Fruit fly (Drosophila melanogaster) whole organism, embryonic: ENCODE data around the gene Secp43.

Experiments
- CG10654 ChIP-seq: fragments of 200-800 bp; sonication (Bioruptor generic); optimal IDR thresholded peaks from 2 replicates; lab custom pipeline; 2016; ENCODE audit warnings: missing biosample characterization, missing genetic modification characterization
- CG10979 ChIP-seq: fragments of 200-800 bp; sonication (Bioruptor generic); optimal IDR thresholded peaks from 2 replicates; lab custom pipeline; 2018; ENCODE audit warnings: missing biosample characterization, mild to moderate bottlenecking, missing genetic modification characterization, moderate library complexity
- CG11085 ChIP-seq: fragments of 200-800 bp; sonication (Bioruptor generic); IDR thresholded peaks from 2 replicates; pipeline ENCODE4 v1.3.6; 2022; ENCODE audit warnings: missing biosample characterization, missing genetic modification characterization
- CG11093 ChIP-seq: fragments of 200-800 bp; sonication (Bioruptor generic); IDR thresholded peaks from 3 replicates; pipeline ENCODE4 v1.3.6; 2022; ENCODE audit warnings: missing biosample characterization, missing genetic modification characterization
- CG11398 ChIP-seq: fragments of 200-800 bp; sonication (Bioruptor generic); optimal IDR thresholded peaks from 2 replicates; lab custom pipeline; 2016; ENCODE audit warnings: missing biosample characterization, missing genetic modification characterization
- CG12155 ChIP-seq: fragments of 200-800 bp; sonication (Bioruptor generic); optimal IDR thresholded peaks from 3 replicates; lab custom pipeline; 2016; ENCODE audit warnings: missing biosample characterization, missing genetic modification characterization
- CG12769 ChIP-seq: fragments of 200-800 bp; sonication (Bioruptor generic); optimal IDR thresholded peaks from 2 replicates; lab custom pipeline; 2019; ENCODE audit warnings: missing biosample characterization, mild to moderate bottlenecking, missing genetic modification characterization, moderate library complexity
- CG13775 ChIP-seq: fragments of 200-800 bp; sonication (Bioruptor generic); optimal IDR thresholded peaks from 3 replicates; lab custom pipeline; 2017; ENCODE audit warnings: missing biosample characterization, mild to moderate bottlenecking, missing genetic modification characterization
- CG15514 ChIP-seq: fragments of 200-800 bp; sonication (Bioruptor generic); optimal IDR thresholded peaks from 3 replicates; lab custom pipeline; 2017; ENCODE audit warnings: missing biosample characterization, missing genetic modification characterization, mild to moderate bottlenecking, moderate library complexity, missing genetic modification reagents
- CG16779 ChIP-seq: fragments of 200-800 bp; sonication (Bioruptor generic); IDR thresholded peaks from 2 replicates; pipeline ENCODE4 v1.3.6; 2022; ENCODE audit warnings: missing biosample characterization, missing genetic modification characterization
- CG17359 ChIP-seq: fragments of 200-800 bp; sonication (Bioruptor generic); optimal IDR thresholded peaks from 3 replicates; lab custom pipeline; 2018; ENCODE audit warnings: missing biosample characterization, mild to moderate bottlenecking, missing genetic modification characterization, moderate library complexity
- CG17361 ChIP-seq: fragments of 200-800 bp; sonication (Bioruptor generic); IDR thresholded peaks from 3 replicates; pipeline ENCODE4 v1.3.6; 2022; ENCODE audit warnings: missing biosample characterization, missing genetic modification characterization
- CG18599 ChIP-seq: fragments of 200-800 bp; sonication (Bioruptor generic); optimal IDR thresholded peaks from 3 replicates; lab custom pipeline; 2017; ENCODE audit warnings: missing biosample characterization, missing genetic modification characterization, mild to moderate bottlenecking, moderate library complexity, missing genetic modification reagents
- CG2116 ChIP-seq: fragments of 200-800 bp; sonication (Bioruptor generic); optimal IDR thresholded peaks from 3 replicates; lab custom pipeline; 2018; ENCODE audit warnings: missing biosample characterization, mild to moderate bottlenecking, missing genetic modification characterization
- CG31388 ChIP-seq: fragments of 200-800 bp; sonication (Bioruptor generic); optimal IDR thresholded peaks from 2 replicates; lab custom pipeline; 2016; ENCODE audit warnings: missing biosample characterization, missing genetic modification characterization
- CG31441 ChIP-seq: fragments of 200-800 bp; sonication (Bioruptor generic); IDR thresholded peaks from 2 replicates; pipeline ENCODE4 v1.3.6; 2022; ENCODE audit warnings: missing biosample characterization, missing genetic modification characterization
- CG3407 ChIP-seq: fragments of 200-800 bp; sonication (Bioruptor generic); optimal IDR thresholded peaks from 2 replicates; lab custom pipeline; 2018; ENCODE audit warnings: missing biosample characterization, mild to moderate bottlenecking, missing genetic modification characterization
- CG34422 ChIP-seq: fragments of 200-800 bp; sonication (Bioruptor generic); IDR thresholded peaks from 3 replicates; pipeline ENCODE4 v1.3.6; 2022; ENCODE audit warnings: missing biosample characterization, missing genetic modification characterization
- CG6689 ChIP-seq: fragments of 200-800 bp; sonication (Bioruptor generic); IDR thresholded peaks from 2 replicates; pipeline ENCODE4 v1.3.6; 2022; ENCODE audit warnings: missing biosample characterization, missing genetic modification characterization
- CG7372 ChIP-seq: fragments of 200-800 bp; sonication (Bioruptor generic); IDR thresholded peaks from 2 replicates; pipeline ENCODE4 v1.3.6; 2022; ENCODE audit warnings: missing biosample characterization, missing genetic modification characterization
- CG7839 ChIP-seq: fragments of 200-800 bp; sonication (Bioruptor generic); optimal IDR thresholded peaks from 3 replicates; lab custom pipeline; 2018; ENCODE audit warnings: missing biosample characterization, mild to moderate bottlenecking, missing genetic modification characterization, moderate library complexity
- CG7963 ChIP-seq: fragments of 200-800 bp; sonication (Bioruptor generic); IDR thresholded peaks from 3 replicates; pipeline ENCODE4 v1.3.6; 2022; ENCODE audit warnings: missing biosample characterization, missing genetic modification characterization; ENCODE audit not compliant: partially characterized antibody
- CG8281 ChIP-seq: fragments of 200-800 bp; sonication (Bioruptor generic); optimal IDR thresholded peaks from 2 replicates; lab custom pipeline; 2018; ENCODE audit warnings: missing biosample characterization, mild to moderate bottlenecking, missing genetic modification characterization, moderate library complexity
- Dbx ChIP-seq: fragments of 200-800 bp; sonication (Bioruptor generic); IDR thresholded peaks from 3 replicates; pipeline ENCODE4 v1.3.6; 2022; ENCODE audit warnings: missing biosample characterization, missing genetic modification characterization
- Dfd ChIP-seq, 2 experiments: fragments of >200 bp; optimal IDR thresholded peaks; 2 replicates each; lab custom pipeline; 2017; ENCODE audit warnings: missing biosample characterization in 2 of 2, missing genetic modification characterization in 2 of 2
- Dip3 ChIP-seq: fragments of 200-800 bp; sonication (Bioruptor generic); optimal IDR thresholded peaks from 3 replicates; lab custom pipeline; 2016; ENCODE audit warnings: missing biosample characterization, missing genetic modification characterization
- HLH4C ChIP-seq: fragments of 200-800 bp; sonication (Bioruptor generic); IDR thresholded peaks from 3 replicates; pipeline ENCODE4 v1.3.6; 2022; ENCODE audit warnings: missing biosample characterization, missing genetic modification characterization; ENCODE audit not compliant: partially characterized antibody
- Hr3 ChIP-seq: fragments of 200-800 bp; sonication (Bioruptor generic); optimal IDR thresholded peaks from 3 replicates; lab custom pipeline; 2016; ENCODE audit warnings: missing biosample characterization, missing genetic modification characterization
- Lhr ChIP-seq: fragments of 200-800 bp; sonication (Bioruptor generic); optimal IDR thresholded peaks from 3 replicates; lab custom pipeline; 2017; ENCODE audit warnings: mild to moderate bottlenecking, missing biosample characterization, missing genetic modification reagents, missing genetic modification characterization
- Max ChIP-seq: fragments of 200-800 bp; sonication (Bioruptor generic); optimal IDR thresholded peaks from 2 replicates; lab custom pipeline; 2016; ENCODE audit warnings: missing biosample characterization, mild to moderate bottlenecking, missing genetic modification characterization
- Oaz ChIP-seq: fragments of 200-800 bp; sonication (Bioruptor generic); IDR thresholded peaks from 2 replicates; pipeline ENCODE4 v1.3.6; 2022; ENCODE audit warnings: missing biosample characterization, missing genetic modification characterization
- Six4 ChIP-seq: fragments of 200-800 bp; sonication (Bioruptor generic); optimal IDR thresholded peaks from 2 replicates; lab custom pipeline; 2016; ENCODE audit warnings: missing biosample characterization, missing genetic modification characterization
- Tbp ChIP-seq: fragments of >200 bp; optimal IDR thresholded peaks from 2 replicates; lab custom pipeline; 2018; ENCODE audit warnings: missing biosample characterization, missing genetic modification characterization
- Trl ChIP-seq, 3 experiments: fragments of >200 bp in 2 of 3; fragments of 200-800 bp in 1 of 3; sonication (Bioruptor generic) in 1 of 3; optimal IDR thresholded peaks; 2 replicates in 1 of 3; 3 replicates in 2 of 3; lab custom pipeline; 2016 to 2017; ENCODE audit warnings: missing biosample characterization in 1 of 3, missing genetic modification characterization in 1 of 3
- Vsx1 ChIP-seq: fragments of 200-800 bp; sonication (Bioruptor generic); optimal IDR thresholded peaks from 2 replicates; lab custom pipeline; 2017; ENCODE audit warnings: missing biosample characterization, mild to moderate bottlenecking, missing genetic modification characterization, missing genetic modification reagents
- Xrp1 ChIP-seq: fragments of 200-800 bp; sonication (Bioruptor generic); IDR thresholded peaks from 2 replicates; pipeline ENCODE4 v1.3.6; 2022; ENCODE audit warnings: missing biosample characterization, missing genetic modification characterization
- bigmax ChIP-seq: fragments of 200-800 bp; sonication (Bioruptor generic); optimal IDR thresholded peaks from 2 replicates; lab custom pipeline; 2018; ENCODE audit warnings: missing biosample characterization, mild to moderate bottlenecking, missing genetic modification characterization
- br ChIP-seq: fragments of >200 bp; optimal IDR thresholded peaks from 2 replicates; lab custom pipeline; 2017
- disco-r ChIP-seq: fragments of 200-800 bp; sonication (Bioruptor generic); optimal IDR thresholded peaks from 2 replicates; lab custom pipeline; 2016; ENCODE audit warnings: missing biosample characterization, missing genetic modification characterization
- dmrt99B ChIP-seq: fragments of 200-800 bp; sonication (Bioruptor generic); optimal IDR thresholded peaks from 2 replicates; lab custom pipeline; 2018; ENCODE audit warnings: missing biosample characterization, mild to moderate bottlenecking, missing genetic modification characterization, moderate library complexity
- dpn ChIP-seq, 2 experiments: fragments of 200-800 bp; sonication (Bioruptor generic); optimal IDR thresholded peaks; 3 replicates each; lab custom pipeline; 2016; ENCODE audit warnings: missing biosample characterization in 2 of 2, missing genetic modification characterization in 2 of 2
- en ChIP-seq: fragments of 200-800 bp; sonication (Bioruptor generic); optimal IDR thresholded peaks from 2 replicates; lab custom pipeline; 2016; ENCODE audit warnings: missing biosample characterization, missing genetic modification characterization
- gt ChIP-seq: fragments of 200-800 bp; sonication (Bioruptor generic); IDR thresholded peaks from 2 replicates; pipeline ENCODE4 v1.3.6; 2022; ENCODE audit warnings: missing biosample characterization, missing genetic modification characterization
- hbn ChIP-seq: fragments of 200-800 bp; sonication (Bioruptor generic); IDR thresholded peaks from 2 replicates; pipeline ENCODE4 v1.3.6; 2022; ENCODE audit warnings: missing biosample characterization, missing genetic modification characterization; ENCODE audit not compliant: partially characterized antibody
- her ChIP-seq: fragments of 200-800 bp; sonication (Bioruptor generic); optimal IDR thresholded peaks from 2 replicates; lab custom pipeline; 2016; ENCODE audit warnings: missing biosample characterization, missing genetic modification characterization
- hth ChIP-seq: fragments of >200 bp; optimal IDR thresholded peaks from 2 replicates; lab custom pipeline; 2017; ENCODE audit warnings: inconsistent platforms
- jumu ChIP-seq: fragments of 200-800 bp; sonication (Bioruptor generic); optimal IDR thresholded peaks from 3 replicates; lab custom pipeline; 2016; ENCODE audit warnings: missing biosample characterization, missing genetic modification characterization
- onecut ChIP-seq: fragments of 200-800 bp; sonication (Bioruptor generic); IDR thresholded peaks from 2 replicates; pipeline ENCODE4 v1.3.6; 2022; ENCODE audit warnings: missing biosample characterization, missing genetic modification characterization
- pb ChIP-seq: fragments of 200-800 bp; sonication (Bioruptor generic); optimal IDR thresholded peaks from 3 replicates; lab custom pipeline; 2016; ENCODE audit warnings: missing biosample characterization, missing genetic modification characterization
- peb ChIP-seq: fragments of 200-800 bp; sonication (Bioruptor generic); IDR thresholded peaks from 2 replicates; pipeline ENCODE4 v1.3.6; 2022; ENCODE audit warnings: missing biosample characterization, missing genetic modification characterization
- phol ChIP-seq: fragments of 200-800 bp; sonication (Bioruptor generic); optimal IDR thresholded peaks from 3 replicates; lab custom pipeline; 2018; ENCODE audit warnings: missing biosample characterization, mild to moderate bottlenecking, missing genetic modification characterization, moderate library complexity
- psq ChIP-seq: fragments of 200-800 bp; sonication (Bioruptor generic); optimal IDR thresholded peaks from 2 replicates; lab custom pipeline; 2017; ENCODE audit warnings: missing biosample characterization, missing genetic modification characterization
- tin ChIP-seq: fragments of 200-800 bp; sonication (Bioruptor generic); optimal IDR thresholded peaks from 3 replicates; lab custom pipeline; 2016; ENCODE audit warnings: missing biosample characterization, missing genetic modification characterization

The Secp43 gene

dm6 chr2L:4463323-4463722 is 9.1 kb upstream of the Secp43 start, which contains the start of the genes CG15443 and Paris (continued):
- no peak for TF ChIP-seq CG13775
- no peak for TF ChIP-seq CG12769
- TF ChIP-seq CG15514, result peak; percentile 54
- TF ChIP-seq CG10979 (tag; lab: Kevin White, UChicago), result no peak
- TF ChIP-seq CG31388 (GFP tag; lab: Kevin White, UChicago), result no peak
- TF ChIP-seq jumu (GFP tag; lab: Kevin White, UChicago), result no peak
- no peak for TF ChIP-seq CG11398
- TF ChIP-seq hbn, result peak; percentile 48; the same call in 1 of the 2 replicates
- TF ChIP-seq onecut, result 0 out of 2 replicates have a peak, but pooled peaks have one; percentile 31
- no peak for TF ChIP-seq Vsx1
- TF ChIP-seq CG2116 (GFP tag; lab: Kevin White, UChicago), result peak; percentile 55
- TF ChIP-seq gt, result no peak
- TF ChIP-seq peb, result no peak
- no peak for TF ChIP-seq Trl (optimal IDR thresholded peaks at IDR 0.05; lab: Kevin White, UChicago)
- TF ChIP-seq Trl (GFP tag; optimal IDR thresholded peaks at IDR 0.05; lab: Kevin White, UChicago), result no peak
- TF ChIP-seq CG12155, result no peak
- peak; percentile 38 for TF ChIP-seq phol (tag; lab: Kevin White, UChicago)
- TF ChIP-seq CG34422 (GFP tag; lab: Robert Waterston, UW), result no peak
- TF ChIP-seq Six4 (GFP tag; lab: Kevin White, UChicago), result no peak
- no peak for TF ChIP-seq en (GFP tag; lab: Kevin White, UChicago)
- TF ChIP-seq dpn (GFP tag; optimal IDR thresholded peaks at IDR 0.05; lab: Kevin White, UChicago), result no peak
- TF ChIP-seq Dfd (GFP tag; optimal IDR thresholded peaks at IDR 0.05; lab: Kevin White, UChicago), result no peak
- TF ChIP-seq CG7372 (GFP tag; lab: Robert Waterston, UW), result no peak
- TF ChIP-seq Tbp (GFP tag; lab: Kevin White, UChicago), result no peak
- no peak for TF ChIP-seq Hr3 (GFP tag; lab: Kevin White, UChicago)
- no peak for TF ChIP-seq psq (GFP tag; lab: Kevin White, UChicago)
- peak; percentile 90 for TF ChIP-seq HLH4C (GFP tag; lab: Robert Waterston, UW)
- no peak for TF ChIP-seq CG3407 (GFP tag; lab: Kevin White, UChicago)
- TF ChIP-seq Lhr (GFP tag; lab: Kevin White, UChicago), result no peak
- TF ChIP-seq CG10654, result no peak
- no peak for TF ChIP-seq hth
- no peak for TF ChIP-seq tin (GFP tag; lab: Kevin White, UChicago)
- no peak for TF ChIP-seq Dip3
- no peak for TF ChIP-seq Dbx (GFP tag; lab: Robert Waterston, UW)
- no peak for TF ChIP-seq bigmax
- TF ChIP-seq CG31441, result no peak
- peak; percentile 90 for TF ChIP-seq CG7963 (GFP tag; lab: Robert Waterston, UW)
- no peak for TF ChIP-seq pb (GFP tag; lab: Kevin White, UChicago)
- peak; percentile 16 for TF ChIP-seq CG7839
- no peak for TF ChIP-seq CG16779 (GFP tag; lab: Robert Waterston, UW)
- no peak for TF ChIP-seq disco-r (GFP tag; lab: Kevin White, UChicago)
- no peak for TF ChIP-seq CG11093 (GFP tag; lab: Robert Waterston, UW)
- TF ChIP-seq CG17359 (tag; lab: Kevin White, UChicago), result peak; percentile 28
- TF ChIP-seq her, result no peak
- TF ChIP-seq CG11085 (GFP tag; lab: Robert Waterston, UW), result no peak
- TF ChIP-seq CG8281 (tag; lab: Kevin White, UChicago), result no peak
- TF ChIP-seq Oaz (GFP tag; lab: Robert Waterston, UW), result no peak
- TF ChIP-seq dmrt99B (tag; lab: Kevin White, UChicago), result no peak
- no peak for TF ChIP-seq br (lab: Kevin White, UChicago)
- TF ChIP-seq Xrp1, result no peak
- no peak for TF ChIP-seq Max (GFP tag; lab: Kevin White, UChicago)
- TF ChIP-seq CG6689 (GFP tag; lab: Robert Waterston, UW), result no peak
- TF ChIP-seq CG18599 (GFP tag; lab: Kevin White, UChicago), result no peak
- TF ChIP-seq CG17361 (GFP tag; lab: Robert Waterston, UW), result no peak
